Fruit fly (Drosophila melanogaster) whole organism, embryonic: Measurements from ENCODE around the gene CG43163.

ENCODE experiments used
- Abd-B ChIP-seq: fragments of 200-800 bp; sonication (Bioruptor generic); optimal IDR thresholded peaks from 2 replicates; lab custom pipeline; 2018; ENCODE audit warnings: missing biosample characterization, mild to moderate bottlenecking, missing genetic modification characterization, moderate library complexity
- CG10267 ChIP-seq: fragments of 200-800 bp; sonication (Bioruptor generic); optimal IDR thresholded peaks from 2 replicates; lab custom pipeline; 2018; ENCODE audit warnings: missing biosample characterization, mild to moderate bottlenecking, missing genetic modification characterization, moderate library complexity
- CG10654 ChIP-seq: fragments of 200-800 bp; sonication (Bioruptor generic); optimal IDR thresholded peaks from 2 replicates; lab custom pipeline; 2016; ENCODE audit warnings: missing biosample characterization, missing genetic modification characterization
- CG10979 ChIP-seq: fragments of 200-800 bp; sonication (Bioruptor generic); optimal IDR thresholded peaks from 2 replicates; lab custom pipeline; 2018; ENCODE audit warnings: missing biosample characterization, mild to moderate bottlenecking, missing genetic modification characterization, moderate library complexity
- CG12071 ChIP-seq: fragments of 200-800 bp; sonication (Bioruptor generic); optimal IDR thresholded peaks from 3 replicates; lab custom pipeline; 2018; ENCODE audit warnings: missing biosample characterization, mild to moderate bottlenecking, missing genetic modification characterization
- CG13123 ChIP-seq: fragments of 200-800 bp; sonication (Bioruptor generic); optimal IDR thresholded peaks from 2 replicates; lab custom pipeline; 2016; ENCODE audit warnings: missing biosample characterization, missing genetic modification characterization
- CG14860 ChIP-seq: fragments of 200-800 bp; sonication (Bioruptor generic); IDR thresholded peaks from 3 replicates; pipeline ENCODE4 v1.3.6; 2022; ENCODE audit warnings: missing biosample characterization, missing genetic modification characterization; ENCODE audit not compliant: partially characterized antibody
- CG1603 ChIP-seq: fragments of 200-800 bp; sonication (Bioruptor generic); optimal IDR thresholded peaks from 2 replicates; lab custom pipeline; 2019; ENCODE audit warnings: missing biosample characterization, mild to moderate bottlenecking, missing genetic modification characterization, moderate library complexity
- CG17328 ChIP-seq: fragments of 200-800 bp; sonication (Bioruptor generic); IDR thresholded peaks from 2 replicates; pipeline ENCODE4 v1.3.6; 2022; ENCODE audit warnings: missing biosample characterization, missing genetic modification characterization
- CG31365 ChIP-seq: fragments of 200-800 bp; sonication (Bioruptor generic); optimal IDR thresholded peaks from 2 replicates; lab custom pipeline; 2018; ENCODE audit warnings: missing biosample characterization, mild to moderate bottlenecking, missing genetic modification characterization
- CG3163 ChIP-seq: fragments of 200-800 bp; sonication (Bioruptor generic); optimal IDR thresholded peaks from 3 replicates; lab custom pipeline; 2016; ENCODE audit warnings: missing biosample characterization, missing genetic modification characterization
- CG3281 ChIP-seq: fragments of 200-800 bp; sonication (Bioruptor generic); optimal IDR thresholded peaks from 3 replicates; lab custom pipeline; 2017; ENCODE audit warnings: missing biosample characterization, mild to moderate bottlenecking, missing genetic modification characterization
- CG33557 ChIP-seq: fragments of 200-800 bp; sonication (Bioruptor generic); optimal IDR thresholded peaks from 2 replicates; lab custom pipeline; 2019; ENCODE audit warnings: missing biosample characterization, mild to moderate bottlenecking, missing genetic modification characterization, moderate library complexity
- CG4328 ChIP-seq: fragments of 200-800 bp; sonication (Bioruptor generic); optimal IDR thresholded peaks from 3 replicates; lab custom pipeline; 2017; ENCODE audit warnings: missing biosample characterization, missing genetic modification reagents, missing genetic modification characterization
- CG6254 ChIP-seq: fragments of 200-800 bp; sonication (Bioruptor generic); optimal IDR thresholded peaks from 3 replicates; lab custom pipeline; 2017; ENCODE audit warnings: mild to moderate bottlenecking, missing biosample characterization, missing genetic modification reagents, missing genetic modification characterization
- CG6272 ChIP-seq: fragments of 200-800 bp; sonication (Bioruptor generic); IDR thresholded peaks from 2 replicates; pipeline ENCODE4 v1.3.6; 2022; ENCODE audit warnings: missing biosample characterization, missing genetic modification characterization
- CG6813 ChIP-seq: fragments of 200-800 bp; sonication (Bioruptor generic); optimal IDR thresholded peaks from 2 replicates; lab custom pipeline; 2017; ENCODE audit warnings: missing biosample characterization, missing genetic modification characterization, mild to moderate bottlenecking, moderate library complexity, missing genetic modification reagents
- CG7271 ChIP-seq: fragments of 200-800 bp; sonication (Bioruptor generic); optimal IDR thresholded peaks from 2 replicates; lab custom pipeline; 2018; ENCODE audit warnings: missing biosample characterization, mild to moderate bottlenecking, missing genetic modification characterization, moderate library complexity
- CG8765 ChIP-seq: fragments of 200-800 bp; sonication (Bioruptor generic); IDR thresholded peaks from 2 replicates; pipeline ENCODE4 v1.3.6; 2022; ENCODE audit warnings: missing biosample characterization, missing genetic modification characterization
- Dad ChIP-seq: fragments of 200-800 bp; sonication (Bioruptor generic); optimal IDR thresholded peaks from 3 replicates; lab custom pipeline; 2016; ENCODE audit warnings: missing biosample characterization, missing genetic modification characterization
- Dip2 ChIP-seq: fragments of 200-800 bp; sonication (Bioruptor generic); IDR thresholded peaks from 2 replicates; pipeline ENCODE4 v1.3.6; 2022; ENCODE audit warnings: missing biosample characterization, missing genetic modification characterization
- Drgx ChIP-seq: fragments of 200-800 bp; sonication (Bioruptor generic); IDR thresholded peaks from 2 replicates; pipeline ENCODE4 v1.3.6; 2022; ENCODE audit warnings: missing biosample characterization, missing genetic modification characterization
- E2f2 ChIP-seq: fragments of 200-800 bp; sonication (Bioruptor generic); IDR thresholded peaks from 2 replicates; pipeline ENCODE4 v1.3.6; 2022; ENCODE audit warnings: missing biosample characterization, missing genetic modification characterization
- NC2β ChIP-seq: fragments of 200-800 bp; sonication (Bioruptor generic); optimal IDR thresholded peaks from 2 replicates; lab custom pipeline; 2016; ENCODE audit warnings: missing biosample characterization, missing genetic modification characterization
- Side ChIP-seq: fragments of 200-800 bp; sonication (Bioruptor generic); optimal IDR thresholded peaks from 2 replicates; lab custom pipeline; 2016; ENCODE audit warnings: missing biosample characterization, missing genetic modification characterization
- Sry-δ ChIP-seq: fragments of 200-800 bp; sonication (Bioruptor generic); optimal IDR thresholded peaks from 2 replicates; lab custom pipeline; 2016; ENCODE audit warnings: missing biosample characterization, missing genetic modification characterization
- bcd ChIP-seq: fragments of 200-800 bp; sonication (Bioruptor generic); optimal IDR thresholded peaks from 2 replicates; lab custom pipeline; 2017; ENCODE audit warnings: missing biosample characterization, mild to moderate bottlenecking, missing genetic modification characterization
- btn ChIP-seq: fragments of 200-800 bp; sonication (Bioruptor generic); optimal IDR thresholded peaks from 2 replicates; lab custom pipeline; 2016; ENCODE audit warnings: missing biosample characterization, missing genetic modification characterization
- chinmo ChIP-seq: fragments of 200-800 bp; sonication (Bioruptor generic); IDR thresholded peaks from 4 replicates; pipeline ENCODE4 v1.3.6; 2022; ENCODE audit warnings: missing biosample characterization, missing genetic modification characterization; ENCODE audit not compliant: partially characterized antibody
- crc ChIP-seq: fragments of 200-800 bp; sonication (Bioruptor generic); optimal IDR thresholded peaks from 2 replicates; lab custom pipeline; 2016; ENCODE audit warnings: missing biosample characterization, missing genetic modification characterization
- cwo ChIP-seq: fragments of 200-800 bp; sonication (Bioruptor generic); optimal IDR thresholded peaks from 3 replicates; lab custom pipeline; 2017; ENCODE audit warnings: missing biosample characterization, missing genetic modification characterization, mild to moderate bottlenecking, moderate library complexity, missing genetic modification reagents
- dm ChIP-seq: fragments of 200-800 bp; sonication (Bioruptor generic); optimal IDR thresholded peaks from 3 replicates; lab custom pipeline; 2016; ENCODE audit warnings: missing biosample characterization, missing genetic modification characterization
- en ChIP-seq: fragments of 200-800 bp; sonication (Bioruptor generic); optimal IDR thresholded peaks from 2 replicates; lab custom pipeline; 2016; ENCODE audit warnings: missing biosample characterization, missing genetic modification characterization
- gem ChIP-seq: fragments of 200-800 bp; sonication (Bioruptor generic); optimal IDR thresholded peaks from 2 replicates; lab custom pipeline; 2019; ENCODE audit warnings: missing biosample characterization, mild to moderate bottlenecking, missing genetic modification characterization, moderate library complexity
- grn ChIP-seq: fragments of 200-800 bp; sonication (Bioruptor generic); optimal IDR thresholded peaks from 3 replicates; lab custom pipeline; 2017; ENCODE audit warnings: missing biosample characterization, missing genetic modification characterization
- gro ChIP-seq: fragments of 200-800 bp; sonication (Bioruptor generic); optimal IDR thresholded peaks from 2 replicates; lab custom pipeline; 2016; ENCODE audit warnings: missing biosample characterization, missing genetic modification characterization
- hth ChIP-seq: fragments of >200 bp; optimal IDR thresholded peaks from 2 replicates; lab custom pipeline; 2017; ENCODE audit warnings: inconsistent platforms
- kay ChIP-seq: fragments of 200-800 bp; sonication (Bioruptor generic); optimal IDR thresholded peaks from 2 replicates; lab custom pipeline; 2016; ENCODE audit warnings: missing biosample characterization, missing genetic modification characterization
- lov ChIP-seq, 2 experiments: fragments of 200-800 bp in 1 of 2; fragments of >200 bp in 1 of 2; sonication (Bioruptor generic) in 1 of 2; IDR thresholded peaks in 1 of 2; optimal IDR thresholded peaks in 1 of 2; 2 replicates in 1 of 2; 3 replicates in 1 of 2; pipeline versions ENCODE4 v1.3.6 to Lab custom; 2017 to 2022; ENCODE audit warnings: missing biosample characterization in 1 of 2, missing genetic modification characterization in 1 of 2
- mam ChIP-seq: fragments of 200-800 bp; sonication (Bioruptor generic); optimal IDR thresholded peaks from 3 replicates; lab custom pipeline; 2016; ENCODE audit warnings: missing biosample characterization, missing genetic modification characterization
- nerfin-1 ChIP-seq: fragments of 200-800 bp; sonication (Bioruptor generic); optimal IDR thresholded peaks from 3 replicates; lab custom pipeline; 2019; ENCODE audit warnings: missing biosample characterization, mild to moderate bottlenecking, missing genetic modification characterization, moderate library complexity
- phol ChIP-seq: fragments of 200-800 bp; sonication (Bioruptor generic); optimal IDR thresholded peaks from 3 replicates; lab custom pipeline; 2018; ENCODE audit warnings: missing biosample characterization, mild to moderate bottlenecking, missing genetic modification characterization, moderate library complexity
- prd ChIP-seq, 3 experiments: fragments of >200 bp in 2 of 3; fragments of 200-800 bp in 1 of 3; sonication (Bioruptor generic) in 1 of 3; optimal IDR thresholded peaks in 2 of 3; IDR thresholded peaks in 1 of 3; 2 replicates in 2 of 3; 3 replicates in 1 of 3; pipeline versions ENCODE4 v1.3.6 to Lab custom; 2017 to 2022; ENCODE audit warnings: missing biosample characterization in 1 of 3, missing genetic modification characterization in 1 of 3
- so ChIP-seq: fragments of 200-800 bp; sonication (Bioruptor generic); IDR thresholded peaks from 3 replicates; pipeline ENCODE4 v1.3.6; 2022; ENCODE audit warnings: missing biosample characterization, missing genetic modification characterization
- sr ChIP-seq: fragments of 200-800 bp; sonication (Bioruptor generic); IDR thresholded peaks from 3 replicates; pipeline ENCODE4 v1.3.6; 2022; ENCODE audit warnings: missing biosample characterization, missing genetic modification characterization
- tll ChIP-seq, 2 experiments: fragments of 200-800 bp in 1 of 2; fragments of >200 bp in 1 of 2; sonication (Bioruptor generic) in 1 of 2; optimal IDR thresholded peaks; 2 replicates each; lab custom pipeline; 2017 to 2019; ENCODE audit warnings: missing biosample characterization in 2 of 2, missing genetic modification characterization in 2 of 2, mild to moderate bottlenecking in 1 of 2, moderate library complexity in 1 of 2
- toy ChIP-seq: fragments of 200-800 bp; sonication (Bioruptor generic); IDR thresholded peaks from 2 replicates; pipeline ENCODE4 v1.3.6; 2022; ENCODE audit warnings: missing biosample characterization, missing genetic modification characterization
- ttk ChIP-seq: fragments of 200-800 bp; sonication (Bioruptor generic); IDR thresholded peaks from 2 replicates; pipeline ENCODE4 v2.1.2; 2022; ENCODE audit warnings: missing biosample characterization, missing genetic modification characterization
- vvl ChIP-seq: fragments of 200-800 bp; sonication (Bioruptor generic); IDR thresholded peaks from 2 replicates; pipeline ENCODE4 v1.3.6; 2022; ENCODE audit warnings: missing biosample characterization, missing genetic modification characterization
- zfh1 ChIP-seq: fragments of 200-800 bp; sonication (Bioruptor generic); IDR thresholded peaks from 3 replicates; pipeline ENCODE4 v1.3.6; 2022; ENCODE audit warnings: missing biosample characterization, missing genetic modification characterization

Gene CG43163

dm6 chr3L:8445027-8445426 lies 61.9 kb downstream of the CG43163 start (continued):
- TF ChIP-seq gem (tag; lab: Kevin White, UChicago): peak; percentile 53
- TF ChIP-seq CG6254 (GFP tag; lab: Kevin White, UChicago): peak; percentile 34
- peak; percentile 52; the same call in 1 of the 3 replicates for TF ChIP-seq so (GFP tag; lab: Robert Waterston, UW)
- peak; percentile 47; the same call in 1 of the 2 replicates for TF ChIP-seq ttk
- TF ChIP-seq dm: no peak
- no peak for TF ChIP-seq lov (optimal IDR thresholded peaks at IDR 0.05; lab: Kevin White, UChicago)
- TF ChIP-seq lov (GFP tag; IDR thresholded peaks at IDR 0.05; lab: Robert Waterston, UW): 0 out of 3 replicates have a peak, but pooled peaks have one; percentile 24
- 0 out of 3 replicates have a peak, but pooled peaks have one; percentile 29 for TF ChIP-seq zfh1 (GFP tag; lab: Robert Waterston, UW)
- no peak for TF ChIP-seq CG31365 (tag; lab: Kevin White, UChicago)
- peak; percentile 36 for TF ChIP-seq CG10654 (GFP tag; lab: Kevin White, UChicago)
- TF ChIP-seq Dip2 (GFP tag; lab: Robert Waterston, UW): no peak
- peak; percentile 74 for TF ChIP-seq CG10979 (tag; lab: Kevin White, UChicago)
- no peak for TF ChIP-seq gro (GFP tag; lab: Kevin White, UChicago)
- no peak for TF ChIP-seq CG3163 (GFP tag; lab: Kevin White, UChicago)
- TF ChIP-seq grn (GFP tag; lab: Kevin White, UChicago): no peak
- TF ChIP-seq vvl (GFP tag; lab: Robert Waterston, UW): peak; percentile 76
- TF ChIP-seq tll (GFP tag; optimal IDR thresholded peaks at IDR 0.05; lab: Kevin White, UChicago): peak in 1 of 2 experiments; percentile 55
- peak; percentile 33 for TF ChIP-seq CG10267 (tag; lab: Kevin White, UChicago)
- no peak for TF ChIP-seq sr (GFP tag; lab: Robert Waterston, UW)
- no peak for TF ChIP-seq CG6272 (GFP tag; lab: Robert Waterston, UW)
- TF ChIP-seq CG13123 (GFP tag; lab: Kevin White, UChicago): no peak
- peak; percentile 48 for TF ChIP-seq cwo
- TF ChIP-seq nerfin-1 (tag; lab: Kevin White, UChicago): peak; percentile 48
- no peak for TF ChIP-seq CG8765 (GFP tag; lab: Robert Waterston, UW)
- TF ChIP-seq CG14860 (GFP tag; lab: Robert Waterston, UW): no peak
- no peak for TF ChIP-seq NC2β (GFP tag; lab: Kevin White, UChicago)
- TF ChIP-seq CG3281 (GFP tag; lab: Kevin White, UChicago): peak; percentile 30
- no peak for TF ChIP-seq kay (GFP tag; lab: Kevin White, UChicago)
- TF ChIP-seq CG7271 (tag; lab: Kevin White, UChicago): peak; percentile 83
- no peak for TF ChIP-seq toy
- peak; percentile 63 for TF ChIP-seq CG17328
- TF ChIP-seq E2f2: peak; percentile 27; the same call in 1 of the 2 replicates
- TF ChIP-seq bcd: no peak
- TF ChIP-seq hth (lab: Kevin White, UChicago): no peak
- TF ChIP-seq CG33557 (GFP tag; lab: Kevin White, UChicago): no peak
- TF ChIP-seq CG1603 (tag; lab: Kevin White, UChicago): no peak
- TF ChIP-seq prd (optimal IDR thresholded peaks at IDR 0.05; lab: Kevin White, UChicago): no peak
- TF ChIP-seq prd (GFP tag; IDR thresholded peaks at IDR 0.05; lab: Robert Waterston, UW): peak; percentile 57; the same call in 1 of the 3 replicates
- no peak for TF ChIP-seq Sry-δ (GFP tag; lab: Kevin White, UChicago)
- TF ChIP-seq Drgx (GFP tag; lab: Robert Waterston, UW): peak; percentile 33; the same call in 1 of the 2 replicates
- TF ChIP-seq CG4328 (GFP tag; lab: Kevin White, UChicago): peak; percentile 8
- TF ChIP-seq CG6813 (GFP tag; lab: Kevin White, UChicago): no peak
- no peak for TF ChIP-seq en (GFP tag; lab: Kevin White, UChicago)
- no peak for TF ChIP-seq chinmo
- peak; percentile 71 for TF ChIP-seq phol (tag; lab: Kevin White, UChicago)
- no peak for TF ChIP-seq mam (GFP tag; lab: Kevin White, UChicago)
- TF ChIP-seq CG12071 (GFP tag; lab: Kevin White, UChicago): no peak
- TF ChIP-seq btn: no peak
- no peak for TF ChIP-seq crc (GFP tag; lab: Kevin White, UChicago)
- TF ChIP-seq Abd-B: no peak
- peak; percentile 23 for TF ChIP-seq Dad (GFP tag; lab: Kevin White, UChicago)
- TF ChIP-seq Side (GFP tag; lab: Kevin White, UChicago): no peak
